Worm (Caenorhabditis elegans) whole organism, L2 larva: Measurements from ENCODE around the gene R102.4.

Experiments used
- ama-1 ChIP-seq: fragments of 150-350 bp; optimal IDR thresholded peaks from 2 replicates; lab custom pipeline; 2018; ENCODE audit warnings: inconsistent platforms
- blmp-1 ChIP-seq: sonication (generic microtip); optimal IDR thresholded peaks from 2 replicates; lab custom pipeline; 2017; ENCODE audit warnings: missing genetic modification characterization, mild to moderate bottlenecking, missing compliant biosample characterization, antibody characterized with exemption, moderate library complexity; ENCODE audit not compliant: insufficient read depth
- ceh-82 ChIP-seq: fragments of 150-350 bp; optimal IDR thresholded peaks from 2 replicates; lab custom pipeline; 2014; ENCODE audit warnings: missing biosample characterization, missing genetic modification characterization
- mab-5 ChIP-seq: fragments of 150-350 bp; optimal IDR thresholded peaks from 2 replicates; lab custom pipeline; 2014; ENCODE audit warnings: missing biosample characterization, missing genetic modification characterization
- mdl-1 ChIP-seq, 2 experiments: fragments of 150-350 bp in 1 of 2; sonication (generic microtip) in 1 of 2; optimal IDR thresholded peaks; 2 replicates each; lab custom pipeline; 2017; ENCODE audit warnings: missing biosample characterization in 2 of 2, missing genetic modification characterization in 2 of 2
- nhr-10 ChIP-seq: sonication (generic microtip); optimal IDR thresholded peaks from 2 replicates; lab custom pipeline; 2017; ENCODE audit warnings: missing biosample characterization, missing genetic modification characterization
- nhr-11 ChIP-seq: fragments of 150-350 bp; optimal IDR thresholded peaks from 2 replicates; lab custom pipeline; 2014; ENCODE audit warnings: missing biosample characterization, missing genetic modification characterization
- nhr-77 ChIP-seq: fragments of 150-350 bp; optimal IDR thresholded peaks from 2 replicates; lab custom pipeline; 2014; ENCODE audit warnings: missing biosample characterization, missing genetic modification characterization
- sma-9 ChIP-seq, 2 experiments: fragments of 150-350 bp in 1 of 2; sonication (generic microtip) in 1 of 2; optimal IDR thresholded peaks; 2 replicates each; lab custom pipeline; 2014 to 2016; ENCODE audit warnings: missing genetic modification characterization in 2 of 2, mild to moderate bottlenecking in 1 of 2, missing biosample characterization in 1 of 2, missing compliant biosample characterization in 1 of 2, missing genetic modification reagents in 1 of 2, moderate library complexity in 1 of 2
- unc-62 ChIP-seq: fragments of 150-350 bp; optimal IDR thresholded peaks from 2 replicates; lab custom pipeline; 2014; ENCODE audit warnings: missing biosample characterization, missing genetic modification reagents, missing genetic modification characterization

DNA sequence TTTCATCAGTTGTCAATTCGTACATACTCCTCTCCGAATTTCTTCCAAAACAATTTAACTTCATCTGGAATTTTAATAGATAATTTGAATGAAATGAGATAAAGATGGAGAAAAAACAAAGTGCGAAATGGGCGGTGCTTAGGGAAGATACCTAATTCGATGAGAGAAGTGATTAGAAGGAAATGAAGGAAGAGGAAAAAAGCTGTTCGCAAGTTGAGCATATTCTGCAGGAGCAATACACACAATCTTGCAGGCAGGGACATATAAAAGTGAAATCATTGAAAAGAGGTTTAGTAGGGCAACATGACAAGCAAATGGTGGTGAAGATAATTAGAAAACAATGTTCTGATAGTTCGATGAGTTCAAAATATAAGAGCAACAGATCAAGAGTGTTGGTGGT lies 16.6 kb upstream of the R102.4 start, which contains the start of gene glb-21:
- TF ChIP-seq ama-1 (lab: Kevin White, UChicago), result no peak
- TF ChIP-seq nhr-10 (tag; lab: Kevin White, UChicago), result no peak
- no peak for TF ChIP-seq sma-9 (GFP tag; optimal IDR thresholded peaks at IDR 0.05; lab: Kevin White, UChicago)
- TF ChIP-seq sma-9 (tag; optimal IDR thresholded peaks at IDR 0.05; lab: Kevin White, UChicago), result no peak
- TF ChIP-seq unc-62 (GFP tag; lab: Kevin White, UChicago), result no peak
- no peak for TF ChIP-seq nhr-77 (tag; lab: Kevin White, UChicago)
- TF ChIP-seq mab-5 (tag; lab: Kevin White, UChicago), result no peak
- no peak for TF ChIP-seq blmp-1
- no peak for TF ChIP-seq mdl-1 (tag; optimal IDR thresholded peaks at IDR 0.05; lab: Kevin White, UChicago)
- no peak for TF ChIP-seq ceh-82 (tag; lab: Kevin White, UChicago)
- no peak for TF ChIP-seq nhr-11
